Fruit fly (Drosophila melanogaster) whole organism, embryonic: ENCODE measurements around the gene CG17327.

Experiments used
- Asciz ChIP-seq: fragments of 200-800 bp; sonication (Bioruptor generic); optimal IDR thresholded peaks from 2 replicates; lab custom pipeline; 2017; ENCODE audit warnings: missing biosample characterization, mild to moderate bottlenecking, missing genetic modification characterization, missing genetic modification reagents
- Atf-2 ChIP-seq: fragments of 200-800 bp; sonication (Bioruptor generic); optimal IDR thresholded peaks from 2 replicates; lab custom pipeline; 2016; ENCODE audit warnings: missing biosample characterization, missing genetic modification characterization
- CG10654 ChIP-seq: fragments of 200-800 bp; sonication (Bioruptor generic); optimal IDR thresholded peaks from 2 replicates; lab custom pipeline; 2016; ENCODE audit warnings: missing biosample characterization, missing genetic modification characterization
- CG1233 ChIP-seq: fragments of 200-800 bp; sonication (Bioruptor generic); optimal IDR thresholded peaks from 4 replicates; lab custom pipeline; 2018; ENCODE audit warnings: missing biosample characterization, mild to moderate bottlenecking, missing genetic modification characterization
- CG14667 ChIP-seq: fragments of 200-800 bp; sonication (Bioruptor generic); IDR thresholded peaks from 2 replicates; pipeline ENCODE4 v1.3.6; 2022; ENCODE audit warnings: missing biosample characterization, missing genetic modification characterization
- CG15073 ChIP-seq: fragments of 200-800 bp; sonication (Bioruptor generic); optimal IDR thresholded peaks from 2 replicates; lab custom pipeline; 2016; ENCODE audit warnings: missing biosample characterization, missing genetic modification characterization
- CG17361 ChIP-seq: fragments of 200-800 bp; sonication (Bioruptor generic); IDR thresholded peaks from 3 replicates; pipeline ENCODE4 v1.3.6; 2022; ENCODE audit warnings: missing biosample characterization, missing genetic modification characterization
- CG2116 ChIP-seq: fragments of 200-800 bp; sonication (Bioruptor generic); optimal IDR thresholded peaks from 3 replicates; lab custom pipeline; 2018; ENCODE audit warnings: missing biosample characterization, mild to moderate bottlenecking, missing genetic modification characterization
- CG2199 ChIP-seq: fragments of 200-800 bp; sonication (Bioruptor generic); IDR thresholded peaks from 3 replicates; pipeline ENCODE4 v1.3.6; 2022; ENCODE audit warnings: missing biosample characterization, missing genetic modification characterization
- CG30431 ChIP-seq: fragments of 200-800 bp; sonication (Bioruptor generic); optimal IDR thresholded peaks from 2 replicates; lab custom pipeline; 2017; ENCODE audit warnings: missing biosample characterization, missing genetic modification characterization
- CG31224 ChIP-seq: fragments of 200-800 bp; sonication (Bioruptor generic); IDR thresholded peaks from 2 replicates; pipeline ENCODE4 v1.3.6; 2022; ENCODE audit warnings: missing biosample characterization, missing genetic modification characterization
- CG32767 ChIP-seq: fragments of 200-800 bp; sonication (Bioruptor generic); IDR thresholded peaks from 2 replicates; pipeline ENCODE4 v1.3.6; 2022; ENCODE audit warnings: missing biosample characterization, missing genetic modification characterization
- CG34376 ChIP-seq: fragments of 200-800 bp; sonication (Bioruptor generic); optimal IDR thresholded peaks from 2 replicates; lab custom pipeline; 2018; ENCODE audit warnings: missing biosample characterization, mild to moderate bottlenecking, missing genetic modification characterization
- CG4617 ChIP-seq: fragments of 200-800 bp; sonication (Bioruptor generic); optimal IDR thresholded peaks from 3 replicates; lab custom pipeline; 2016; ENCODE audit warnings: missing biosample characterization, missing genetic modification characterization, borderline replicate concordance
- CG5245 ChIP-seq: fragments of 200-800 bp; sonication (Bioruptor generic); optimal IDR thresholded peaks from 3 replicates; lab custom pipeline; 2016; ENCODE audit warnings: missing biosample characterization, missing genetic modification characterization
- CG6683 ChIP-seq: fragments of 200-800 bp; sonication (Bioruptor generic); optimal IDR thresholded peaks from 2 replicates; lab custom pipeline; 2017; ENCODE audit warnings: missing biosample characterization, mild to moderate bottlenecking, missing genetic modification characterization, missing genetic modification reagents
- CG7271 ChIP-seq: fragments of 200-800 bp; sonication (Bioruptor generic); optimal IDR thresholded peaks from 2 replicates; lab custom pipeline; 2018; ENCODE audit warnings: missing biosample characterization, mild to moderate bottlenecking, missing genetic modification characterization, moderate library complexity
- CG7372 ChIP-seq: fragments of 200-800 bp; sonication (Bioruptor generic); IDR thresholded peaks from 2 replicates; pipeline ENCODE4 v1.3.6; 2022; ENCODE audit warnings: missing biosample characterization, missing genetic modification characterization
- CG8281 ChIP-seq: fragments of 200-800 bp; sonication (Bioruptor generic); optimal IDR thresholded peaks from 2 replicates; lab custom pipeline; 2018; ENCODE audit warnings: missing biosample characterization, mild to moderate bottlenecking, missing genetic modification characterization, moderate library complexity
- CG8388 ChIP-seq: fragments of 200-800 bp; sonication (Bioruptor generic); optimal IDR thresholded peaks from 2 replicates; lab custom pipeline; 2019; ENCODE audit warnings: missing biosample characterization, mild to moderate bottlenecking, missing genetic modification characterization, moderate library complexity
- CG9215 ChIP-seq: fragments of 200-800 bp; sonication (Bioruptor generic); IDR thresholded peaks from 2 replicates; pipeline ENCODE4 v1.3.6; 2022; ENCODE audit warnings: missing biosample characterization, missing genetic modification characterization
- CG9609 ChIP-seq: fragments of 200-800 bp; sonication (Bioruptor generic); optimal IDR thresholded peaks from 3 replicates; lab custom pipeline; 2016; ENCODE audit warnings: missing biosample characterization, missing genetic modification characterization
- D19B ChIP-seq: fragments of 200-800 bp; sonication (Bioruptor generic); optimal IDR thresholded peaks from 2 replicates; lab custom pipeline; 2017; ENCODE audit warnings: missing biosample characterization, mild to moderate bottlenecking, missing genetic modification characterization
- Deaf1 ChIP-seq: fragments of 200-800 bp; optimal IDR thresholded peaks from 3 replicates; lab custom pipeline; 2019; ENCODE audit warnings: missing biosample characterization, mild to moderate bottlenecking, missing genetic modification characterization, moderate library complexity
- Dip3 ChIP-seq: fragments of 200-800 bp; sonication (Bioruptor generic); optimal IDR thresholded peaks from 3 replicates; lab custom pipeline; 2016; ENCODE audit warnings: missing biosample characterization, missing genetic modification characterization
- Doc3 ChIP-seq: fragments of 200-800 bp; sonication (Bioruptor generic); IDR thresholded peaks from 3 replicates; pipeline ENCODE4 v1.3.6; 2022; ENCODE audit warnings: missing biosample characterization, missing genetic modification characterization; ENCODE audit not compliant: partially characterized antibody
- Dp ChIP-seq: fragments of 200-800 bp; sonication (Bioruptor generic); optimal IDR thresholded peaks from 2 replicates; lab custom pipeline; 2018; ENCODE audit warnings: missing biosample characterization, mild to moderate bottlenecking, missing genetic modification characterization, moderate library complexity
- E2f2 ChIP-seq: fragments of 200-800 bp; sonication (Bioruptor generic); IDR thresholded peaks from 2 replicates; pipeline ENCODE4 v1.3.6; 2022; ENCODE audit warnings: missing biosample characterization, missing genetic modification characterization
- HmgD ChIP-seq: fragments of 200-800 bp; sonication (Bioruptor generic); optimal IDR thresholded peaks from 3 replicates; lab custom pipeline; 2016; ENCODE audit warnings: missing biosample characterization, missing genetic modification characterization
- Mes4 ChIP-seq: fragments of 200-800 bp; sonication (Bioruptor generic); optimal IDR thresholded peaks from 2 replicates; lab custom pipeline; 2016; ENCODE audit warnings: missing biosample characterization, missing genetic modification characterization
- Sin3A ChIP-seq: fragments of >200 bp; optimal IDR thresholded peaks from 2 replicates; lab custom pipeline; 2018
- ato ChIP-seq: fragments of 200-800 bp; sonication (Bioruptor generic); IDR thresholded peaks from 2 replicates; pipeline ENCODE4 v1.3.6; 2022; ENCODE audit warnings: missing biosample characterization, missing genetic modification characterization; ENCODE audit not compliant: partially characterized antibody
- eve ChIP-seq, 2 experiments: fragments of >200 bp; optimal IDR thresholded peaks; 2 replicates each; lab custom pipeline; 2017; ENCODE audit warnings: missing biosample characterization in 2 of 2, missing genetic modification characterization in 2 of 2
- fd96Cb ChIP-seq: fragments of 200-800 bp; sonication (Bioruptor generic); optimal IDR thresholded peaks from 2 replicates; lab custom pipeline; 2018; ENCODE audit warnings: missing biosample characterization, mild to moderate bottlenecking, missing genetic modification characterization, moderate library complexity
- ftz-f1 ChIP-seq: fragments of 200-800 bp; sonication (Bioruptor generic); optimal IDR thresholded peaks from 2 replicates; lab custom pipeline; 2016; ENCODE audit warnings: missing biosample characterization, missing genetic modification characterization
- gfzf ChIP-seq: fragments of 200-800 bp; sonication (Bioruptor generic); optimal IDR thresholded peaks from 2 replicates; lab custom pipeline; 2016; ENCODE audit warnings: missing biosample characterization, mild to moderate bottlenecking, missing genetic modification characterization, moderate library complexity
- grn ChIP-seq: fragments of 200-800 bp; sonication (Bioruptor generic); optimal IDR thresholded peaks from 3 replicates; lab custom pipeline; 2017; ENCODE audit warnings: missing biosample characterization, missing genetic modification characterization
- h ChIP-seq: fragments of >200 bp; optimal IDR thresholded peaks from 2 replicates; lab custom pipeline; 2017
- her ChIP-seq: fragments of 200-800 bp; sonication (Bioruptor generic); optimal IDR thresholded peaks from 2 replicates; lab custom pipeline; 2016; ENCODE audit warnings: missing biosample characterization, missing genetic modification characterization
- lola ChIP-seq, 3 experiments: fragments of >200 bp in 2 of 3; fragments of 200-800 bp in 1 of 3; sonication (Bioruptor generic) in 1 of 3; optimal IDR thresholded peaks; 2 replicates each; lab custom pipeline; 2017 to 2019; ENCODE audit warnings: missing biosample characterization in 3 of 3, missing genetic modification characterization in 3 of 3, mild to moderate bottlenecking in 1 of 3, moderate library complexity in 1 of 3
- nerfin-2 ChIP-seq: fragments of 200-800 bp; sonication (Bioruptor generic); IDR thresholded peaks from 2 replicates; pipeline ENCODE4 v1.3.6; 2022; ENCODE audit warnings: missing biosample characterization, missing genetic modification characterization; ENCODE audit not compliant: partially characterized antibody
- pan ChIP-seq, 4 experiments: fragments of >200 bp in 3 of 4; fragments of 200-800 bp in 1 of 4; sonication (Bioruptor generic) in 1 of 4; optimal IDR thresholded peaks in 3 of 4; IDR thresholded peaks in 1 of 4; 2 replicates each; pipeline versions ENCODE4 v1.3.6 to Lab custom; 2017 to 2022; ENCODE audit warnings: missing biosample characterization in 2 of 4, missing genetic modification characterization in 2 of 4, mixed read lengths in 1 of 4
- scrt ChIP-seq: fragments of 200-800 bp; sonication (Bioruptor generic); optimal IDR thresholded peaks from 2 replicates; lab custom pipeline; 2018; ENCODE audit warnings: missing biosample characterization, mild to moderate bottlenecking, missing genetic modification characterization, moderate library complexity
- sd ChIP-seq: fragments of 200-800 bp; sonication (Bioruptor generic); optimal IDR thresholded peaks from 3 replicates; lab custom pipeline; 2018; ENCODE audit warnings: missing biosample characterization, mild to moderate bottlenecking, missing genetic modification characterization, moderate library complexity
- tio ChIP-seq: fragments of 200-800 bp; sonication (Bioruptor generic); optimal IDR thresholded peaks from 2 replicates; lab custom pipeline; 2017; ENCODE audit warnings: missing biosample characterization, missing genetic modification characterization, inconsistent platforms
- trh ChIP-seq: fragments of 200-800 bp; sonication (Bioruptor generic); optimal IDR thresholded peaks from 2 replicates; lab custom pipeline; 2016; ENCODE audit warnings: missing biosample characterization, missing genetic modification characterization
- ttk ChIP-seq: fragments of 200-800 bp; sonication (Bioruptor generic); IDR thresholded peaks from 2 replicates; pipeline ENCODE4 v2.1.2; 2022; ENCODE audit warnings: missing biosample characterization, missing genetic modification characterization
- vfl ChIP-seq: fragments of 200-800 bp; sonication (Bioruptor generic); optimal IDR thresholded peaks from 2 replicates; lab custom pipeline; 2016; ENCODE audit warnings: missing biosample characterization, missing genetic modification characterization
- zfh2 ChIP-seq: fragments of 200-800 bp; sonication (Bioruptor generic); optimal IDR thresholded peaks from 2 replicates; lab custom pipeline; 2016; ENCODE audit warnings: missing biosample characterization, missing genetic modification characterization

The CG17327 gene

dm6 chr3R:12981334-12982166 is 16.0 kb downstream of the CG17327 start (continued):
- TF ChIP-seq nerfin-2 (GFP tag; lab: Robert Waterston, UW) (no peak), Atf-2 (GFP tag; lab: Kevin White, UChicago) (peak; percentile 33), CG10654 (GFP tag; lab: Kevin White, UChicago) (peak; percentile 58), CG14667 (GFP tag; lab: Robert Waterston, UW) (peak; percentile 52; the same call in 1 of the 2 replicates), scrt (GFP tag; lab: Kevin White, UChicago) (peak; percentile 19), eve (GFP tag; optimal IDR thresholded peaks at IDR 0.05; lab: Kevin White, UChicago) (no peak), tio (GFP tag; lab: Kevin White, UChicago) (peak; percentile 70), ttk (no peak), CG9215 (GFP tag; lab: Robert Waterston, UW) (no peak; the same call in 1 of the 2 replicates), zfh2 (GFP tag; lab: Kevin White, UChicago) (no peak), CG34376 (GFP tag; lab: Kevin White, UChicago) (no peak), CG17361 (GFP tag; lab: Robert Waterston, UW) (peak; percentile 73), ftz-f1 (GFP tag; lab: Kevin White, UChicago) (no peak), E2f2 (GFP tag; lab: Robert Waterston, UW) (peak; percentile 38; the same call in 1 of the 2 replicates), CG7271 (tag; lab: Kevin White, UChicago) (peak; percentile 11), Dip3 (GFP tag; lab: Kevin White, UChicago) (no peak), Mes4 (GFP tag; lab: Kevin White, UChicago) (no peak), pan (optimal IDR thresholded peaks at IDR 0.05; lab: Kevin White, UChicago) (no peak), pan (GFP tag; optimal IDR thresholded peaks at IDR 0.05 in 1 of 2, IDR thresholded peaks at IDR 0.05 in 1 of 2) (peak in 1 of 2 experiments; percentile 61), CG30431 (GFP tag; lab: Kevin White, UChicago) (no peak), sd (tag; lab: Kevin White, UChicago) (peak; percentile 3), Deaf1 (tag; lab: Kevin White, UChicago) (peak; percentile 60), CG32767 (GFP tag; lab: Robert Waterston, UW) (no peak), Sin3A (lab: Kevin White, UChicago) (no peak), vfl (GFP tag; lab: Kevin White, UChicago) (no peak), trh (GFP tag; lab: Kevin White, UChicago) (no peak), gfzf (no peak), CG6683 (GFP tag; lab: Kevin White, UChicago) (no peak), CG5245 (GFP tag; lab: Kevin White, UChicago) (peak; percentile 17), Doc3 (GFP tag; lab: Robert Waterston, UW) (no peak), CG2199 (GFP tag; lab: Robert Waterston, UW) (peak; percentile 25; the same call in 1 of the 3 replicates), CG9609 (GFP tag; lab: Kevin White, UChicago) (no peak), D19B (peak; percentile 19), CG1233 (GFP tag; lab: Kevin White, UChicago) (peak; percentile 11), lola (GFP tag; optimal IDR thresholded peaks at IDR 0.05; lab: Kevin White, UChicago) (peak in 2 of 3 experiments; percentile 65 to 68), CG8388 (GFP tag; lab: Kevin White, UChicago) (peak; percentile 61), CG2116 (no peak), fd96Cb (tag; lab: Kevin White, UChicago) (peak; percentile 51), h (lab: Kevin White, UChicago) (no peak), CG15073 (GFP tag; lab: Kevin White, UChicago) (peak; percentile 22), Dp (GFP tag; lab: Kevin White, UChicago) (no peak), HmgD (GFP tag; lab: Kevin White, UChicago) (no peak), CG31224 (GFP tag; lab: Robert Waterston, UW) (no peak), CG4617 (GFP tag; lab: Kevin White, UChicago) (no peak), grn (GFP tag; lab: Kevin White, UChicago) (no peak), CG8281 (tag; lab: Kevin White, UChicago) (peak; percentile 24), ato (no peak), CG7372 (GFP tag; lab: Robert Waterston, UW) (no peak), Asciz (GFP tag; lab: Kevin White, UChicago) (peak; percentile 17), her (GFP tag; lab: Kevin White, UChicago) (no peak)
